Fruit fly (Drosophila melanogaster) whole organism: ENCODE data around the gene sordd1.

Experiments
- CG8478 ChIP-seq: fragments of >200 bp; optimal IDR thresholded peaks from 2 replicates; lab custom pipeline; 2018; ENCODE audit warnings: inconsistent platforms
- Dll ChIP-seq: fragments of >200 bp; optimal IDR thresholded peaks from 2 replicates; lab custom pipeline; 2017
- EcR ChIP-seq, 2 experiments: fragments of >200 bp; optimal IDR thresholded peaks; 2 replicates each; lab custom pipeline; 2017; ENCODE audit warnings: missing biosample characterization in 2 of 2, missing genetic modification characterization in 2 of 2, missing genetic modification reagents in 2 of 2
- pan ChIP-seq: fragments of >200 bp; optimal IDR thresholded peaks from 2 replicates; lab custom pipeline; 2017
- psq ChIP-seq: fragments of >200 bp; optimal IDR thresholded peaks from 2 replicates; lab custom pipeline; 2017
- usp ChIP-seq: fragments of >200 bp; optimal IDR thresholded peaks from 2 replicates; lab custom pipeline; 2017; ENCODE audit warnings: missing biosample characterization, missing genetic modification characterization, mixed read lengths

DNA sequence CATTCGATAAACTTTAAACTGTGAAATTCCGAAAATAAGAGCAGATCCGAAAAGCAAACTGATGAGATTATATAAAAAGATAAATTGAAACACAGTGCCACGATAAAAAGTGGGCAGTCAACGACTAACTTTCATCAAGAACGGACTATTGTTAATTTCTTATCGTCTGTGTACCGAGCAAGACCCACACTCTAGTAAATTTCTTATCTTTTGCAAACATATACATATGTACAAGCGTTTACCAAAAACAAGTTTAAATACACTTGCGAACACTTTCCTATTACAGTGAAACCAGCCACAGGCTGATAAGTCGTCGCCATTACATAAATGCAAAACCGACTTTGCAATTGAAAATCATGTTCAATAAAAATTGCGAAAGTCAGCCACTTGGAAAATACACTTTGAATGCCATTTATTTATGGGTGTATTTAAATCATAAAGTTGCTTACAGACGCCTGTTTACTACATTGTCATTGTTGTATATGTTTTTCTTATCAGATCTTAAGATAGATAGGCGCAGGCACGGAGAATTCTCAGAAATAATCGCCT lies 37.1 kb downstream of the sordd1 start:
- TF ChIP-seq pan (lab: Kevin White, UChicago) = no peak
- TF ChIP-seq usp = no peak
- no peak for TF ChIP-seq Dll (lab: Kevin White, UChicago)
- TF ChIP-seq EcR (GFP tag; optimal IDR thresholded peaks at IDR 0.05; lab: Kevin White, UChicago) = no peak
- TF ChIP-seq CG8478 (lab: Kevin White, UChicago) = no peak
- TF ChIP-seq psq (lab: Kevin White, UChicago) = no peak
